Worm (Caenorhabditis elegans) whole organism, L1 larva: ENCODE measurements around the gene T11G6.2.
A peak's percentile ranks its signal among the peaks of the same experiment; 100 is the strongest.

Experiments used
- aly-2 ChIP-seq: fragments of 150-350 bp; optimal IDR thresholded peaks from 2 replicates; lab custom pipeline; 2014; ENCODE audit warnings: missing biosample characterization, missing genetic modification characterization
- ama-1 ChIP-seq: fragments of 150-350 bp; optimal IDR thresholded peaks from 2 replicates; lab custom pipeline; 2014
- ceh-63 ChIP-seq: fragments of 200-800 bp; sonication (Bioruptor generic); optimal IDR thresholded peaks from 2 replicates; lab custom pipeline; 2018; ENCODE audit warnings: mild to moderate bottlenecking, missing genetic modification characterization, missing compliant biosample characterization
- ceh-8 ChIP-seq: fragments of 200-800 bp; sonication (Bioruptor generic); optimal IDR thresholded peaks from 2 replicates; lab custom pipeline; 2018; ENCODE audit warnings: mild to moderate bottlenecking, missing genetic modification characterization, moderate library complexity, missing compliant biosample characterization
- ces-1 ChIP-seq: fragments of 150-350 bp; optimal IDR thresholded peaks from 2 replicates; lab custom pipeline; 2014; ENCODE audit warnings: missing biosample characterization, missing genetic modification reagents, missing genetic modification characterization
- efl-1 ChIP-seq, 4 experiments: fragments of 150-350 bp; optimal IDR thresholded peaks in 3 of 4; peaks in 1 of 4; 1 replicate in 1 of 4; 2 replicates in 3 of 4; lab custom pipeline; 2014; ENCODE audit warnings: missing biosample characterization in 2 of 4, missing genetic modification characterization in 2 of 4, missing genetic modification reagents in 2 of 4
- egl-27 ChIP-seq, 2 experiments: fragments of 150-350 bp in 1 of 2; sonication (generic microtip); optimal IDR thresholded peaks; 3 replicates each; lab custom pipeline; 2017 to 2018; ENCODE audit warnings: missing biosample characterization in 2 of 2, missing genetic modification characterization in 2 of 2, missing genetic modification reagents in 2 of 2
- elt-2 ChIP-seq: sonication (generic microtip); optimal IDR thresholded peaks from 2 replicates; lab custom pipeline; 2016; ENCODE audit warnings: missing genetic modification characterization, mild to moderate bottlenecking, inconsistent platforms, missing compliant biosample characterization, missing genetic modification reagents
- elt-3 ChIP-seq, 6 experiments: fragments of 150-350 bp in 1 of 6; sonication (generic microtip); optimal IDR thresholded peaks; 2 replicates each; lab custom pipeline; 2017 to 2018; ENCODE audit warnings: missing biosample characterization in 6 of 6, missing genetic modification characterization in 6 of 6, inconsistent platforms in 1 of 6
- ets-5 ChIP-seq: fragments of 200-800 bp; sonication (Bioruptor generic); IDR thresholded peaks from 2 replicates; pipeline ENCODE4 v1.3.6; 2022; ENCODE audit warnings: missing genetic modification characterization, missing compliant biosample characterization
- hlh-17 ChIP-seq: fragments of 200-800 bp; sonication (Bioruptor generic); optimal IDR thresholded peaks from 2 replicates; lab custom pipeline; 2018; ENCODE audit warnings: missing genetic modification characterization, mild to moderate bottlenecking, missing compliant biosample characterization, moderate library complexity, borderline replicate concordance
- hpl-2 ChIP-seq: fragments of 150-350 bp; optimal IDR thresholded peaks from 2 replicates; lab custom pipeline; 2014; ENCODE audit warnings: missing biosample characterization, missing genetic modification reagents, missing genetic modification characterization
- irx-1 ChIP-seq: sonication (generic microtip); optimal IDR thresholded peaks from 2 replicates; lab custom pipeline; 2016; ENCODE audit warnings: missing genetic modification characterization, missing compliant biosample characterization
- lin-13 ChIP-seq: fragments of 150-350 bp; optimal IDR thresholded peaks from 2 replicates; lab custom pipeline; 2014; ENCODE audit warnings: missing biosample characterization, missing genetic modification reagents, missing genetic modification characterization
- lin-14 ChIP-seq: fragments of 200-800 bp; sonication (Bioruptor generic); optimal IDR thresholded peaks from 2 replicates; lab custom pipeline; 2018; ENCODE audit warnings: mild to moderate bottlenecking, missing genetic modification characterization, moderate library complexity, missing compliant biosample characterization
- lin-15B ChIP-seq: fragments of 150-350 bp; sonication (generic microtip); optimal IDR thresholded peaks from 3 replicates; lab custom pipeline; 2014; ENCODE audit warnings: missing biosample characterization, missing genetic modification characterization
- lin-39 ChIP-seq: fragments of 150-350 bp; optimal IDR thresholded peaks from 2 replicates; lab custom pipeline; 2014; ENCODE audit warnings: missing biosample characterization, missing genetic modification reagents, missing genetic modification characterization
- lir-3 ChIP-seq: sonication (generic microtip); optimal IDR thresholded peaks from 2 replicates; lab custom pipeline; 2016; ENCODE audit warnings: mild to moderate bottlenecking, missing genetic modification characterization, moderate library complexity, missing compliant biosample characterization; ENCODE audit not compliant: poor library complexity
- lsy-2 ChIP-seq, 2 experiments: fragments of 150-350 bp; optimal IDR thresholded peaks; 2 replicates each; lab custom pipeline; 2014; ENCODE audit warnings: missing biosample characterization in 2 of 2, missing genetic modification characterization in 2 of 2
- nhr-11 ChIP-seq: fragments of 150-350 bp; optimal IDR thresholded peaks from 2 replicates; lab custom pipeline; 2014; ENCODE audit warnings: missing biosample characterization, missing genetic modification characterization
- nhr-19 ChIP-seq: fragments of 200-800 bp; sonication (Bioruptor generic); conservative IDR thresholded peaks from 2 replicates; pipeline ENCODE4 v1.3.6; 2022; ENCODE audit warnings: missing genetic modification characterization, missing compliant biosample characterization
- nhr-20 ChIP-seq: sonication (generic microtip); optimal IDR thresholded peaks from 2 replicates; lab custom pipeline; 2016; ENCODE audit warnings: mild to moderate bottlenecking, missing genetic modification characterization, missing compliant biosample characterization
- nhr-76 ChIP-seq: sonication (generic microtip); optimal IDR thresholded peaks from 2 replicates; lab custom pipeline; 2017; ENCODE audit warnings: missing biosample characterization, missing genetic modification characterization
- nhr-77 ChIP-seq: fragments of 150-350 bp; optimal IDR thresholded peaks from 2 replicates; lab custom pipeline; 2014; ENCODE audit warnings: missing biosample characterization, missing genetic modification characterization
- nhr-90 ChIP-seq: sonication (generic microtip); optimal IDR thresholded peaks from 2 replicates; lab custom pipeline; 2016; ENCODE audit warnings: mild to moderate bottlenecking, missing genetic modification characterization, missing compliant biosample characterization; ENCODE audit not compliant: poor library complexity
- pax-3 ChIP-seq: fragments of 200-800 bp; sonication (Bioruptor generic); optimal IDR thresholded peaks from 2 replicates; lab custom pipeline; 2018; ENCODE audit warnings: mild to moderate bottlenecking, missing genetic modification characterization, moderate library complexity, missing compliant biosample characterization
- rnt-1 ChIP-seq: sonication (generic microtip); optimal IDR thresholded peaks from 2 replicates; lab custom pipeline; 2016; ENCODE audit warnings: mild to moderate bottlenecking, missing genetic modification characterization, moderate library complexity, missing compliant biosample characterization
- skn-1 ChIP-seq: fragments of 150-350 bp; optimal IDR thresholded peaks from 2 replicates; lab custom pipeline; 2014; ENCODE audit warnings: missing biosample characterization, missing genetic modification characterization
- snpc-4 ChIP-seq: fragments of 150-350 bp; optimal IDR thresholded peaks from 2 replicates; lab custom pipeline; 2014; ENCODE audit warnings: missing biosample characterization, missing genetic modification characterization
- snu-23 ChIP-seq: sonication (generic microtip); optimal IDR thresholded peaks from 2 replicates; lab custom pipeline; 2016; ENCODE audit warnings: missing genetic modification characterization, missing compliant biosample characterization
- sox-4 ChIP-seq: sonication (generic microtip); optimal IDR thresholded peaks from 2 replicates; lab custom pipeline; 2016; ENCODE audit warnings: missing genetic modification characterization, missing compliant biosample characterization
- sup-37 ChIP-seq: fragments of 200-800 bp; sonication (Bioruptor generic); optimal IDR thresholded peaks from 2 replicates; lab custom pipeline; 2018; ENCODE audit warnings: mild to moderate bottlenecking, missing genetic modification characterization, missing compliant biosample characterization
- unc-130 ChIP-seq: fragments of 150-350 bp; optimal IDR thresholded peaks from 2 replicates; lab custom pipeline; 2017; ENCODE audit warnings: missing biosample characterization, missing genetic modification characterization, inconsistent platforms
- unc-30 ChIP-seq: sonication (generic microtip); optimal IDR thresholded peaks from 2 replicates; lab custom pipeline; 2017; ENCODE audit warnings: missing biosample characterization, missing genetic modification characterization
- unc-86 ChIP-seq: sonication (generic microtip); optimal IDR thresholded peaks from 2 replicates; lab custom pipeline; 2016; ENCODE audit warnings: missing genetic modification characterization, missing compliant biosample characterization
- xbp-1 ChIP-seq: sonication (generic microtip); optimal IDR thresholded peaks from 2 replicates; lab custom pipeline; 2016; ENCODE audit warnings: missing genetic modification characterization, missing compliant biosample characterization

The T11G6.2 gene

DNA sequence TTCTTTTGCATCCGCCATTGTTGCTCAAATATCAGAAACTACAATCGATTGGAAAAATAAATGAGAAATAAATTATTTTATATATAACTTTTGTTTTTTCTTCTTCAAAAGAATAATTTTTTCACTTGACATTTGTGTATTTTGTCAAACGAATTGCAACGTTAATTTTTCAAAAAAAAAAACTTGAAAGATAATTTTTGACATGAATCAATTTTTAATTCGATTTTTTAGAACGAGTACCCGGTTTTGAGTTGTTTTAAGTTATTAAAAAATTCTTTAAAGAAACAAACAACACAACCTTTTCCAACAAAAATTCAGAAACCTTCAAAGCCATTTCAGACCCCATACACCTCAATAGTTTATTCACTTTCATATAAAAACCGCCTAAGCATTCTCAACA, 26.0 kb upstream of the T11G6.2 start, which contains the start of gene F13E9.5:
F13E9.5 (minus strand) TSS at position 101 of the 400 bp plus-strand sequence.
- TF ChIP-seq ceh-63 (GFP tag; lab: Kevin White, UChicago) (no peak), irx-1 (tag; lab: Kevin White, UChicago) (no peak), snpc-4 (tag; lab: Kevin White, UChicago) (no peak), nhr-77 (tag; lab: Kevin White, UChicago) (no peak)

DNA sequence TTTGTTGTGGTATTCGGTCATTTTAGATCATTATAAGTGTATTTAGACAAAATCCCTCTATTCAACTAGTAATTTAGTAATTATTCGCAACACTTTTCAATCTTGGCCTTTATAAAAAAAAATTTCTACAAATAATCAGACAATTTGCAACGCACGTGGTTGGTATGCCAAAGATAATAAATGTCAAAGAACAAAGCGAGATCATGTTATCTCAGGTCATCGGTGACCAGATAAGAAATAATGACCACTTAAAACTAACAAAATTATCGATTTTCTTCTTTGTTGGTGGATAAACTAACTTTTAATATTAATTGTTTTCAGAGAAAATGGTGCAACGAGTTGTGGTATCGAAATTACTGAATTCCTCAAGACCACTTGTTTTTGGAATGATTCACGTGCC, 22.9 kb upstream of the T11G6.2 start, which contains the start of gene F13E9.13:
F13E9.13 (plus strand) TSS at position 317 of the 400 bp plus-strand sequence.
- TF ChIP-seq nhr-20 (peak; percentile 19), elt-3 (tag; optimal IDR thresholded peaks at IDR 0.05; lab: Kevin White, UChicago) (peak in 1 of 6 experiments; percentile 14), lin-13 (GFP tag; lab: Kevin White, UChicago) (no peak), elt-2 (tag; lab: Kevin White, UChicago) (peak; percentile 75)

- TF ChIP-seq nhr-90 (tag; lab: Kevin White, UChicago), result no peak
- no peak for TF ChIP-seq aly-2 (tag; lab: Kevin White, UChicago)
- TF ChIP-seq unc-130, result no peak
- no peak for TF ChIP-seq ets-5 (GFP tag; lab: Robert Waterston, UW)
- TF ChIP-seq snu-23, result no peak
- no peak for TF ChIP-seq unc-86 (tag; lab: Kevin White, UChicago)
- TF ChIP-seq rnt-1, result no peak
- no peak for TF ChIP-seq nhr-19 (GFP tag; lab: Robert Waterston, UW)
- no peak for TF ChIP-seq ceh-8 (GFP tag; lab: Kevin White, UChicago)
- no peak for TF ChIP-seq nhr-11 (tag; lab: Kevin White, UChicago)
- TF ChIP-seq lir-3 (tag; lab: Kevin White, UChicago), result no peak
- no peak for TF ChIP-seq ama-1
- no peak for TF ChIP-seq nhr-76
- no peak for TF ChIP-seq lin-39 (tag; lab: Kevin White, UChicago)
Observed at ce11 chrIV:10880264-10880663, 22.0 kb upstream of the T11G6.2 start, which contains the start of gene fipr-15. Gene fipr-15 (plus strand): TSS chrIV:10880564.

DNA sequence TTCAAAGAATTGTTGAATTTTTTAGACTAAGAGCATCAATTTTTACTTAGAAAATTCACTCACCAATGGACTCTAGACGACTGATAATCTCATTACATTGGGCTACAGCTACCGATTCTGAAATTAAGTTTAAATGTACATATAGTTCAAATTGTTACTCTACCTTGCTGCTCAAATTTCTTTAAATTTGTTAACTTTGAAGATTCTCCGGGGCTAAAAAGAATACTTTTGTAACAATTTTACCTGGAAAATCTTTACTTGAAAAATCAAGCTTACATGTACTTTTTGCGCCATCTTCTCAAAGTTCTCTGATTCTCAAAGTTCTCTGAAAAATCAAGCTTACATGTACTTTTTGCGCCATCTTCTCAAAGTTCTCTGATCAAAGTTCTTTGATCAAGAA, 21.2 kb upstream of the T11G6.2 start, which contains the start of gene sdz-13:
sdz-13 (minus strand) TSS at position 101 of the 400 bp plus-strand sequence.
- TF ChIP-seq sox-4 (tag; lab: Kevin White, UChicago) (no peak), unc-30 (no peak), lsy-2 (tag; optimal IDR thresholded peaks at IDR 0.05; lab: Kevin White, UChicago) (no peak), hpl-2 (GFP tag; lab: Kevin White, UChicago) (no peak), sup-37 (GFP tag; lab: Kevin White, UChicago) (no peak), ces-1 (no peak), hlh-17 (no peak), ceh-8 (GFP tag; lab: Kevin White, UChicago) (no peak), efl-1 (optimal IDR thresholded peaks at IDR 0.05; lab: Kevin White, UChicago) (no peak), efl-1 (GFP tag; optimal IDR thresholded peaks at IDR 0.05 in 1 of 2; lab: Kevin White, UChicago) (no peak), lin-15B (tag; lab: Kevin White, UChicago) (no peak), xbp-1 (tag; lab: Kevin White, UChicago) (no peak), pax-3 (tag; lab: Kevin White, UChicago) (no peak), skn-1 (tag; lab: Kevin White, UChicago) (no peak), egl-27 (tag; optimal IDR thresholded peaks at IDR 0.05; lab: Kevin White, UChicago) (no peak), lin-14 (GFP tag; lab: Kevin White, UChicago) (no peak)
